Worm (Caenorhabditis elegans) whole organism, late embryonic: Measurements from ENCODE around the gene F25F2.1.

Experiments used
- C08G9.2 ChIP-seq: sonication (generic microtip); optimal IDR thresholded peaks from 2 replicates; lab custom pipeline; 2016; ENCODE audit warnings: mild to moderate bottlenecking, missing genetic modification characterization, moderate library complexity, missing compliant biosample characterization
- F13H6.1 ChIP-seq: sonication (generic microtip); optimal IDR thresholded peaks from 2 replicates; lab custom pipeline; 2016; ENCODE audit warnings: missing genetic modification characterization, missing compliant biosample characterization
- T23F11.4 ChIP-seq: fragments of 200-800 bp; sonication (Bioruptor generic); optimal IDR thresholded peaks from 2 replicates; lab custom pipeline; 2018; ENCODE audit warnings: mild to moderate bottlenecking, missing genetic modification characterization, missing compliant biosample characterization
- Y22D7AL.16 ChIP-seq: sonication (generic microtip); optimal IDR thresholded peaks from 2 replicates; lab custom pipeline; 2016; ENCODE audit warnings: missing genetic modification characterization, missing compliant biosample characterization
- ahr-1 ChIP-seq: sonication (generic microtip); optimal IDR thresholded peaks from 2 replicates; lab custom pipeline; 2016; ENCODE audit warnings: missing genetic modification characterization, missing compliant biosample characterization
- ama-1 ChIP-seq: fragments of 150-350 bp; optimal IDR thresholded peaks from 2 replicates; lab custom pipeline; 2014
- ceh-18 ChIP-seq: sonication (generic microtip); optimal IDR thresholded peaks from 2 replicates; lab custom pipeline; 2016; ENCODE audit warnings: missing genetic modification characterization, missing compliant biosample characterization
- ceh-19 ChIP-seq: fragments of 200-800 bp; sonication (Bioruptor generic); optimal IDR thresholded peaks from 2 replicates; lab custom pipeline; 2018; ENCODE audit warnings: mild to moderate bottlenecking, missing genetic modification characterization, missing compliant biosample characterization
- ceh-22 ChIP-seq: sonication (generic microtip); optimal IDR thresholded peaks from 2 replicates; lab custom pipeline; 2017; ENCODE audit warnings: missing biosample characterization, missing genetic modification characterization
- ceh-30 ChIP-seq: fragments of 150-350 bp; optimal IDR thresholded peaks from 2 replicates; lab custom pipeline; 2014; ENCODE audit warnings: missing biosample characterization, missing genetic modification characterization
- ceh-34 ChIP-seq: sonication (generic microtip); optimal IDR thresholded peaks from 2 replicates; lab custom pipeline; 2016; ENCODE audit warnings: mild to moderate bottlenecking, missing genetic modification characterization, missing compliant biosample characterization
- ceh-45 ChIP-seq: fragments of 200-800 bp; sonication (Bioruptor generic); IDR thresholded peaks from 2 replicates; pipeline ENCODE4 v1.3.6; 2022; ENCODE audit warnings: missing genetic modification reagents, missing genetic modification characterization, missing compliant biosample characterization
- ceh-48 ChIP-seq: sonication (generic microtip); optimal IDR thresholded peaks from 2 replicates; lab custom pipeline; 2016; ENCODE audit warnings: missing genetic modification characterization, inconsistent platforms, missing compliant biosample characterization
- ceh-6 ChIP-seq: fragments of 200-800 bp; sonication (Bioruptor generic); optimal IDR thresholded peaks from 2 replicates; lab custom pipeline; 2018; ENCODE audit warnings: mild to moderate bottlenecking, missing genetic modification characterization, missing compliant biosample characterization
- ceh-9 ChIP-seq: sonication (generic microtip); optimal IDR thresholded peaks from 2 replicates; lab custom pipeline; 2016; ENCODE audit warnings: mild to moderate bottlenecking, missing genetic modification characterization, inconsistent platforms, missing compliant biosample characterization
- dve-1 ChIP-seq: sonication (generic microtip); optimal IDR thresholded peaks from 2 replicates; lab custom pipeline; 2017; ENCODE audit warnings: antibody characterized with exemption, mild to moderate bottlenecking, missing genetic modification characterization, missing compliant biosample characterization
- elt-4 ChIP-seq: sonication (generic microtip); optimal IDR thresholded peaks from 2 replicates; lab custom pipeline; 2016; ENCODE audit warnings: missing genetic modification characterization, missing compliant biosample characterization
- eyg-1 ChIP-seq: sonication (generic microtip); optimal IDR thresholded peaks from 2 replicates; lab custom pipeline; 2016; ENCODE audit warnings: missing genotype, missing genetic modification characterization, missing compliant biosample characterization
- fax-1 ChIP-seq: sonication (generic microtip); optimal IDR thresholded peaks from 2 replicates; lab custom pipeline; 2016; ENCODE audit warnings: missing genotype, missing genetic modification characterization, missing compliant biosample characterization
- fkh-10 ChIP-seq: fragments of 150-350 bp; optimal IDR thresholded peaks from 2 replicates; lab custom pipeline; 2014; ENCODE audit warnings: missing biosample characterization, missing genetic modification reagents, missing genetic modification characterization
- fkh-6 ChIP-seq: sonication (generic microtip); optimal IDR thresholded peaks from 2 replicates; lab custom pipeline; 2016; ENCODE audit warnings: missing genetic modification characterization, missing compliant biosample characterization
- gmeb-2 ChIP-seq: sonication (generic microtip); optimal IDR thresholded peaks from 2 replicates; lab custom pipeline; 2016; ENCODE audit warnings: missing genetic modification characterization, inconsistent platforms, missing compliant biosample characterization
- hlh-13 ChIP-seq: fragments of 200-800 bp; sonication (Bioruptor generic); optimal IDR thresholded peaks from 2 replicates; lab custom pipeline; 2018; ENCODE audit warnings: mild to moderate bottlenecking, missing genetic modification characterization, missing compliant biosample characterization
- hlh-15 ChIP-seq: sonication (generic microtip); optimal IDR thresholded peaks from 2 replicates; lab custom pipeline; 2016; ENCODE audit warnings: missing genetic modification characterization, missing compliant biosample characterization
- hlh-6 ChIP-seq: sonication (generic microtip); optimal IDR thresholded peaks from 2 replicates; lab custom pipeline; 2016; ENCODE audit warnings: missing genotype, missing genetic modification characterization, missing compliant biosample characterization
- hlh-8 ChIP-seq: sonication (generic microtip); optimal IDR thresholded peaks from 2 replicates; lab custom pipeline; 2016; ENCODE audit warnings: missing genotype, missing genetic modification characterization, missing compliant biosample characterization
- lim-6 ChIP-seq: sonication (generic microtip); optimal IDR thresholded peaks from 2 replicates; lab custom pipeline; 2016; ENCODE audit warnings: missing genetic modification characterization, missing compliant biosample characterization
- nfya-1 ChIP-seq: sonication (generic microtip); optimal IDR thresholded peaks from 2 replicates; lab custom pipeline; 2017; ENCODE audit warnings: missing genetic modification characterization, mild to moderate bottlenecking, missing compliant biosample characterization, antibody characterized with exemption, moderate library complexity
- nhr-11 ChIP-seq: fragments of 150-350 bp; optimal IDR thresholded peaks from 2 replicates; lab custom pipeline; 2014; ENCODE audit warnings: missing biosample characterization, missing genetic modification characterization
- nhr-232 ChIP-seq: sonication (generic microtip); optimal IDR thresholded peaks from 2 replicates; lab custom pipeline; 2016; ENCODE audit warnings: missing genetic modification characterization, missing compliant biosample characterization
- npax-4 ChIP-seq: sonication (generic microtip); optimal IDR thresholded peaks from 2 replicates; lab custom pipeline; 2016; ENCODE audit warnings: missing genetic modification characterization, missing compliant biosample characterization
- pag-3 ChIP-seq: sonication (generic microtip); optimal IDR thresholded peaks from 2 replicates; lab custom pipeline; 2016; ENCODE audit warnings: missing compliant biosample characterization, missing genetic modification characterization, borderline replicate concordance
- pax-1 ChIP-seq: fragments of 150-350 bp; optimal IDR thresholded peaks from 2 replicates; lab custom pipeline; 2014; ENCODE audit warnings: missing biosample characterization, missing genetic modification characterization
- pha-2 ChIP-seq: sonication (generic microtip); optimal IDR thresholded peaks from 2 replicates; lab custom pipeline; 2017; ENCODE audit warnings: mild to moderate bottlenecking, missing genetic modification characterization, missing compliant biosample characterization
- pha-4 ChIP-seq: fragments of 150-350 bp; optimal IDR thresholded peaks from 2 replicates; lab custom pipeline; 2018; ENCODE audit warnings: missing biosample characterization, missing genetic modification reagents, missing genetic modification characterization
- pqm-1 ChIP-seq: sonication (generic microtip); optimal IDR thresholded peaks from 2 replicates; lab custom pipeline; 2016; ENCODE audit warnings: missing genetic modification characterization, missing compliant biosample characterization
- pros-1 ChIP-seq: fragments of 150-350 bp; optimal IDR thresholded peaks from 2 replicates; lab custom pipeline; 2014; ENCODE audit warnings: missing biosample characterization, missing genetic modification reagents, missing genetic modification characterization
- ref-2 ChIP-seq: sonication (generic microtip); optimal IDR thresholded peaks from 2 replicates; lab custom pipeline; 2016; ENCODE audit warnings: missing genetic modification characterization, missing compliant biosample characterization
- rnt-1 ChIP-seq: sonication (generic microtip); optimal IDR thresholded peaks from 2 replicates; lab custom pipeline; 2016; ENCODE audit warnings: missing genetic modification characterization, missing compliant biosample characterization
- sdc-2 ChIP-seq: sonication (generic microtip); optimal IDR thresholded peaks from 2 replicates; lab custom pipeline; 2016; ENCODE audit warnings: missing genotype, missing genetic modification characterization, missing compliant biosample characterization
- sox-2 ChIP-seq: fragments of 200-800 bp; sonication (Bioruptor generic); IDR thresholded peaks from 2 replicates; pipeline ENCODE4 v1.3.6; 2022; ENCODE audit warnings: missing genetic modification reagents, missing genetic modification characterization, missing compliant biosample characterization
- sox-4 ChIP-seq: sonication (generic microtip); optimal IDR thresholded peaks from 2 replicates; lab custom pipeline; 2017; ENCODE audit warnings: mild to moderate bottlenecking, missing genetic modification characterization, inconsistent platforms, missing compliant biosample characterization
- ttx-3 ChIP-seq: sonication (generic microtip); optimal IDR thresholded peaks from 2 replicates; lab custom pipeline; 2016; ENCODE audit warnings: missing genetic modification reagents, missing genetic modification characterization, missing compliant biosample characterization
- unc-3 ChIP-seq, 2 experiments: fragments of 200-800 bp in 1 of 2; sonication (Bioruptor generic) in 1 of 2; sonication (generic microtip) in 1 of 2; conservative IDR thresholded peaks in 1 of 2; optimal IDR thresholded peaks in 1 of 2; 2 replicates each; pipeline versions ENCODE4 v1.3.6 to Lab custom; 2016 to 2022; ENCODE audit warnings: missing compliant biosample characterization in 2 of 2, missing genetic modification characterization in 2 of 2, missing genetic modification reagents in 1 of 2
- unc-42 ChIP-seq: sonication (generic microtip); optimal IDR thresholded peaks from 2 replicates; lab custom pipeline; 2016; ENCODE audit warnings: missing genotype, missing genetic modification characterization, missing compliant biosample characterization
- unc-86 ChIP-seq: sonication (generic microtip); optimal IDR thresholded peaks from 2 replicates; lab custom pipeline; 2016; ENCODE audit warnings: missing genetic modification characterization, missing compliant biosample characterization
- ztf-16 ChIP-seq: sonication (generic microtip); optimal IDR thresholded peaks from 2 replicates; lab custom pipeline; 2017; ENCODE audit warnings: missing genetic modification characterization, missing compliant biosample characterization

The F25F2.1 gene

DNA sequence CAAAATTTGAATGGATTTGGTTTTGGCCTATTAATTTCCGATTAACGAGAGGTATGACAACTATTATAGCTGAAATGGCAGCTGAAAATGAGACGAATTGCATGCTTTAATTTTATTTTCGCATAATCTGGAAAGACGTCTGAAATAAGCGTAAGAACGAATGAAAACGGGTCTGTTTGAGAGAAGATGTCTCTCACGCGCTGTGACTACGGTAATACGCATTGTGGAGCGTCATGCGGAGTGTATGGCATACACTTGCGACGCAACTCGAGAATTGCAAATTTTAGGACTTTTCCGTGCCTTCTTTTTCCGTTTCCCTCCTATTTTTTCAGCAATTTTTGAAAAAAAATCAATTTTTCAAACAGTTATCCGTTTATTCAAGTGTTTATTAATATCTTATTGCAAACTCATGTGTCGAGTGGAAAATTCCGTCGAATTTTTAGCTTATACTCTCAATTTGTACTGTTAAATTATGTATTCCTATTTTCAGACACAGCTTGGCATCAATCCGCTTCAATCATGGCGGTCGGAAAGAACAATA is 33.2 kb upstream of the F25F2.1 start, which contains the start of gene rps-1 (continued):
- TF ChIP-seq ref-2 (peak; percentile 96), ceh-45 (GFP tag; lab: Robert Waterston, UW) (peak; percentile 45; the same call in 1 of the 2 replicates), unc-86 (tag; lab: Kevin White, UChicago) (peak; percentile 90), ceh-48 (tag; lab: Kevin White, UChicago) (peak; percentile 48), npax-4 (tag; lab: Kevin White, UChicago) (no peak), ceh-34 (tag; lab: Kevin White, UChicago) (peak; percentile 97), gmeb-2 (tag; lab: Kevin White, UChicago) (peak; percentile 58), ttx-3 (tag; lab: Kevin White, UChicago) (peak; percentile 42), ceh-30 (tag; lab: Kevin White, UChicago) (peak; percentile 95), fkh-10 (GFP tag; lab: Kevin White, UChicago) (no peak), pax-1 (peak; percentile 79), ceh-19 (GFP tag; lab: Kevin White, UChicago) (no peak), nfya-1 (tag; lab: Kevin White, UChicago) (peak; percentile 99), nhr-11 (no peak), pqm-1 (tag; lab: Kevin White, UChicago) (peak; percentile 13), hlh-15 (no peak), hlh-13 (GFP tag; lab: Kevin White, UChicago) (no peak), sdc-2 (tag; lab: Kevin White, UChicago) (peak; percentile 49), lim-6 (tag; lab: Kevin White, UChicago) (peak; percentile 43), sox-2 (no peak; the same call in 1 of the 2 replicates), hlh-6 (no peak), ama-1 (lab: Kevin White, UChicago) (no peak), ceh-9 (tag; lab: Kevin White, UChicago) (no peak), unc-3 (GFP tag; conservative IDR thresholded peaks at IDR 0.05; lab: Robert Waterston, UW) (peak; percentile 62; the same call in 1 of the 2 replicates), unc-3 (tag; optimal IDR thresholded peaks at IDR 0.05; lab: Kevin White, UChicago) (peak; percentile 50), F13H6.1 (tag; lab: Kevin White, UChicago) (peak; percentile 72), pha-2 (tag; lab: Kevin White, UChicago) (no peak), nhr-232 (tag; lab: Kevin White, UChicago) (peak; percentile 30), T23F11.4 (peak; percentile 52), eyg-1 (tag; lab: Kevin White, UChicago) (peak; percentile 14), fax-1 (tag; lab: Kevin White, UChicago) (peak; percentile 44), ztf-16 (peak; percentile 93), fkh-6 (tag; lab: Kevin White, UChicago) (no peak), sox-4 (tag; lab: Kevin White, UChicago) (peak; percentile 57), ahr-1 (tag; lab: Kevin White, UChicago) (peak; percentile 7), Y22D7AL.16 (tag; lab: Kevin White, UChicago) (peak; percentile 60), C08G9.2 (peak; percentile 73), unc-42 (tag; lab: Kevin White, UChicago) (peak; percentile 92), elt-4 (tag; lab: Kevin White, UChicago) (no peak), pag-3 (tag; lab: Kevin White, UChicago) (no peak), rnt-1 (tag; lab: Kevin White, UChicago) (peak; percentile 93), pros-1 (peak; percentile 79), dve-1 (tag; lab: Kevin White, UChicago) (peak; percentile 78), pha-4 (tag; lab: Kevin White, UChicago) (no peak), ceh-18 (tag; lab: Kevin White, UChicago) (peak; percentile 98), ceh-6 (GFP tag; lab: Kevin White, UChicago) (no peak), ceh-22 (tag; lab: Kevin White, UChicago) (peak; percentile 79), hlh-8 (tag; lab: Kevin White, UChicago) (peak; percentile 62)
